In the genomic region with DNA sequence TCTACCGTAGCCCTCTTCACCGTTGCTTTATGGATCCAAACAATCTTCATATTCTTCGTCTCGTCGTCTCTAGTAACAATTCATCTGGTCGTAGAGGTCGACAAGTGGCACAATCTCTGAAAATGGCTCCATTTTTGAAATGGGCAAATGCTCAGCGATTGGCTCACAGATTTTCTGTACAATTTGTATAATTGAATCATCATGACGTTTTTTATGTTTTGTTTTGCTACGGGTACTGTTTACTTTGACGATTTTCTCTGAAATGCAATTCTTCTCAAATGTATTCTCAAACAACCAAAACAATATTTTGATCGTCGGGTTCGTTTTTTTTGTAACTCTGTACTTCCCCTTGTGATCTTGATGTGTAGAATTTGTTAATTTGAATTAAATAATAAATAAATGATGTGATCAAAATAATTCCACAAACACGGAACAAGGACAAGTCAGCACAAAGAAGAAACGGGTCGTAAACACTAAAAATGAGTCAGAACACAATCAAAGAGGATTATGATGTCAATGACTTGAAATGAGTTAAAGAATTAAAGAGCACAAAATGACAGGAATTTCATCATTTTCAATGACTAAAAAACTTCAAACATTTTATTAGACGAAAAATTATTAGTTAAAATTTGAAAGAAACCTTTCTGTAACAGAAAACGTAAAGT, we compare ENCODE assay signal across 5 worm cellular contexts.
TF ChIP-seq lines count a peak whose summit lies in the region.

No protein-coding gene starts in this region.

TF ChIP-seq in whole organism, L1 larva, 84 proteins besides CTCF, POLR2A, EP300 and RAD21:
- TF ChIP-seq lin-14 (GFP tag; optimal IDR thresholded peaks at IDR 0.05; lab: Kevin White, UChicago) (peak; percentile 13), ceh-82 (tag; optimal IDR thresholded peaks at IDR 0.05; lab: Kevin White, UChicago) (no peak), nhr-71 (tag; optimal IDR thresholded peaks at IDR 0.05; lab: Kevin White, UChicago) (peak; percentile 31), nhr-90 (tag; optimal IDR thresholded peaks at IDR 0.05; lab: Kevin White, UChicago; ENCODE audit: poor library complexity) (no peak), fkh-8 (tag; optimal IDR thresholded peaks at IDR 0.05; lab: Kevin White, UChicago) (peak; percentile 36), fos-1 (tag; optimal IDR thresholded peaks at IDR 0.05; lab: Kevin White, UChicago) (peak; percentile 10), ceh-8 (GFP tag; optimal IDR thresholded peaks at IDR 0.05; lab: Kevin White, UChicago) (peak; percentile 63)

TF ChIP-seq in whole organism, L2 larva, 48 proteins besides CTCF, POLR2A, EP300 and RAD21:
- no peak for TF ChIP-seq elt-1 (tag; optimal IDR thresholded peaks at IDR 0.05; lab: Kevin White, UChicago)
- TF ChIP-seq sma-9 (GFP tag; optimal IDR thresholded peaks at IDR 0.05; lab: Kevin White, UChicago): peak; percentile 27
- no peak for TF ChIP-seq sma-9 (tag; optimal IDR thresholded peaks at IDR 0.05; lab: Kevin White, UChicago)
- TF ChIP-seq lsy-2 (tag; optimal IDR thresholded peaks at IDR 0.05; lab: Kevin White, UChicago): peak in 1 of 2 experiments; percentile 20
- peak; percentile 63 for TF ChIP-seq fos-1 (tag; optimal IDR thresholded peaks at IDR 0.05; lab: Kevin White, UChicago)
- TF ChIP-seq nhr-21 (tag; optimal IDR thresholded peaks at IDR 0.05; lab: Kevin White, UChicago): peak; percentile 29

TF ChIP-seq in whole organism, L3 larva, 47 proteins besides CTCF, POLR2A, EP300 and RAD21:
- peak; percentile 58 for TF ChIP-seq pqm-1 (tag; optimal IDR thresholded peaks at IDR 0.05; lab: Kevin White, UChicago)
- no peak for TF ChIP-seq R02D3.7 (tag; optimal IDR thresholded peaks at IDR 0.05; lab: Kevin White, UChicago)
- TF ChIP-seq pha-4 (tag; optimal IDR thresholded peaks at IDR 0.05; lab: Kevin White, UChicago): peak; percentile 36
- TF ChIP-seq nhr-11 (tag; optimal IDR thresholded peaks at IDR 0.05; lab: Kevin White, UChicago): no peak
- peak; percentile 36 for TF ChIP-seq elt-2 (tag; optimal IDR thresholded peaks at IDR 0.05; lab: Kevin White, UChicago)
- TF ChIP-seq nhr-12 (tag; optimal IDR thresholded peaks at IDR 0.05; lab: Kevin White, UChicago): no peak
- peak; percentile 52 for TF ChIP-seq jun-1 (tag; optimal IDR thresholded peaks at IDR 0.05; lab: Kevin White, UChicago)
- TF ChIP-seq lin-15B (tag; optimal IDR thresholded peaks at IDR 0.05; lab: Kevin White, UChicago): no peak

TF ChIP-seq in whole organism, L4 larva, 104 proteins besides CTCF, POLR2A, EP300 and RAD21 (continues in another document):
- TF ChIP-seq ceh-82 (tag; optimal IDR thresholded peaks at IDR 0.05; lab: Kevin White, UChicago) (no peak), ama-1 (optimal IDR thresholded peaks at IDR 0.05; lab: Kevin White, UChicago) (no peak), dve-1 (tag; optimal IDR thresholded peaks at IDR 0.05; lab: Kevin White, UChicago; ENCODE audit: insufficient read depth) (peak; percentile 49), nhr-48 (tag; optimal IDR thresholded peaks at IDR 0.05; lab: Kevin White, UChicago) (no peak), lim-7 (GFP tag; IDR thresholded peaks at IDR 0.05; lab: Robert Waterston, UW) (no peak), hmg-1.1 (GFP tag; IDR thresholded peaks at IDR 0.05; lab: Robert Waterston, UW) (no peak), nhr-111 (GFP tag; optimal IDR thresholded peaks at IDR 0.05; lab: Kevin White, UChicago) (no peak), F37D6.2 (tag; optimal IDR thresholded peaks at IDR 0.05; lab: Kevin White, UChicago) (no peak), rbr-2 (tag; optimal IDR thresholded peaks at IDR 0.05; lab: Kevin White, UChicago) (no peak), lin-38 (GFP tag; IDR thresholded peaks at IDR 0.05; lab: Robert Waterston, UW) (no peak), R02D3.7 (tag; optimal IDR thresholded peaks at IDR 0.05; lab: Kevin White, UChicago) (no peak), nhr-76 (tag; optimal IDR thresholded peaks at IDR 0.05; lab: Kevin White, UChicago) (no peak), egl-27 (tag; optimal IDR thresholded peaks at IDR 0.05; lab: Kevin White, UChicago) (no peak), pqm-1 (tag; optimal IDR thresholded peaks at IDR 0.05; lab: Kevin White, UChicago) (peak; percentile 23), ztf-11 (tag; optimal IDR thresholded peaks at IDR 0.05; lab: Kevin White, UChicago) (no peak), Y105C5A.15 (GFP tag; IDR thresholded peaks at IDR 0.05; lab: Robert Waterston, UW) (no peak), attf-4 (tag; optimal IDR thresholded peaks at IDR 0.05; lab: Kevin White, UChicago) (no peak), F44E2.7 (GFP tag; IDR thresholded peaks at IDR 0.05; lab: Robert Waterston, UW) (no peak), tag-97 (GFP tag; IDR thresholded peaks at IDR 0.05; lab: Robert Waterston, UW) (no peak), mdt-29 (GFP tag; IDR thresholded peaks at IDR 0.05; lab: Robert Waterston, UW) (no peak), nhr-42 (GFP tag; IDR thresholded peaks at IDR 0.05; lab: Robert Waterston, UW) (no peak), mep-1 (tag; optimal IDR thresholded peaks at IDR 0.05; lab: Kevin White, UChicago) (peak; percentile 29), hlh-11 (tag; optimal IDR thresholded peaks at IDR 0.05; lab: Kevin White, UChicago) (no peak), gei-8 (GFP tag; optimal IDR thresholded peaks at IDR 0.05; lab: Kevin White, UChicago) (no peak), ceh-32 (tag; optimal IDR thresholded peaks at IDR 0.05; lab: Kevin White, UChicago; ENCODE audit: poor library complexity) (no peak), nhr-6 (tag; optimal IDR thresholded peaks at IDR 0.05; lab: Kevin White, UChicago) (no peak), lin-1 (GFP tag; IDR thresholded peaks at IDR 0.05; lab: Robert Waterston, UW) (no peak), Y75B8A.6 (GFP tag; IDR thresholded peaks at IDR 0.05; lab: Robert Waterston, UW) (no peak), dmd-6 (GFP tag; IDR thresholded peaks at IDR 0.05; lab: Robert Waterston, UW) (peak; percentile 53), T20F7.1 (GFP tag; optimal IDR thresholded peaks at IDR 0.05; lab: Kevin White, UChicago) (peak; percentile 16), dmd-8 (GFP tag; IDR thresholded peaks at IDR 0.05; lab: Robert Waterston, UW) (no peak), daf-19 (GFP tag; conservative IDR thresholded peaks at IDR 0.05; lab: Robert Waterston, UW) (no peak), nhr-28 (tag; optimal IDR thresholded peaks at IDR 0.05; lab: Kevin White, UChicago) (no peak), ceh-20 (GFP tag; IDR thresholded peaks at IDR 0.05; lab: Robert Waterston, UW) (no peak)

TF ChIP-seq in whole organism, young adult, 124 proteins besides CTCF, POLR2A, EP300 and RAD21:
- peak; percentile 19 for TF ChIP-seq nhr-80 (tag; optimal IDR thresholded peaks at IDR 0.05; lab: Kevin White, UChicago)
- TF ChIP-seq mxl-1 (tag; optimal IDR thresholded peaks at IDR 0.05; lab: Kevin White, UChicago): no peak
- TF ChIP-seq nfya-2 (GFP tag; IDR thresholded peaks at IDR 0.05; lab: Robert Waterston, UW): no peak
- TF ChIP-seq efl-1 (GFP tag; optimal IDR thresholded peaks at IDR 0.05; lab: Kevin White, UChicago): no peak
- no peak for TF ChIP-seq ztf-22 (GFP tag; optimal IDR thresholded peaks at IDR 0.05; lab: Kevin White, UChicago)
- peak; percentile 44 for TF ChIP-seq unc-62 (GFP tag; optimal IDR thresholded peaks at IDR 0.05; lab: Kevin White, UChicago)
- no peak for TF ChIP-seq ceh-27 (GFP tag; optimal IDR thresholded peaks at IDR 0.05; lab: Kevin White, UChicago)
- TF ChIP-seq lsy-27 (tag; optimal IDR thresholded peaks at IDR 0.05; lab: Kevin White, UChicago; ENCODE audit: borderline replicate concordance, insufficient read depth): no peak
TF ChIP-seq in whole organism, young adult: peak in this region for 2.
